Fruit fly (Drosophila melanogaster): ENCODE data around the gene CG32452.

CG32452 gene

DNA sequence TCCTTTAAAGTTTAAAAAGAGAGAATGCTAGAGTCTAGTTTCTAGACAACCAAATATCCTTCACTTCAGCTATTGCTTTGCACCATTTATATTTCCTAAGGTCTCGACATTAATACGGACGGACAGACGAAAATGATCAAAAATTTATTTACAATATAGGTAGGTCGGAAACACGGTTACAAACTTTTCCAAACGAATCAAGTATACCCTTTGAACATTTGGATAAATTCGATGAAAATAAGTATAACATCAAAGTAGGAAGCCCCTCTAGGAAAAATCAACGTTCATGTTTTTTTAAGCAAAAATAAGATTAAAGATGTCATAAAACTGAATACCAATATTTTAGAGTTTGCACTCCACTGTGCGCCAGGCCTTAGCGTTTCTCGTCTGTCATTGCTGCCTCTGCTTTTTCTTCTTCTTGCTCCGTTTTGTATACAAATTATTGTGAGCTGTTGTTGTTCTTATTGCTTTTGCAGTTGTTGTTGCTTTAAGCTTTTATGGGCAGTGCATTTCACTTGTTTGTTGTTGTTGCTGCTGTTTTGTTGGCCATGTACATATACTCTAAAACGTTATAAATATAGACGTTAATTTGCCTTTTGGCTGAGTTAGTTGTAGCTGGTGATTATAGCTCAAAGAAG, 25.5 kb downstream of the CG32452 start (continued):
- TF ChIP-seq achi (GFP tag; optimal IDR thresholded peaks at IDR 0.05) (peak; percentile 40), Sox15 (GFP tag; optimal IDR thresholded peaks at IDR 0.05) (peak; percentile 25), OdsH (GFP tag; optimal IDR thresholded peaks at IDR 0.05) (peak; percentile 65), CG15336 (GFP tag; IDR thresholded peaks at IDR 0.05) (peak; percentile 22; the same call in 1 of the 2 replicates), svp (GFP tag) (peak; percentile 57), CG10631 (GFP tag; optimal IDR thresholded peaks at IDR 0.05) (peak; percentile 51), Gug (GFP tag; IDR thresholded peaks at IDR 0.05) (no peak), fkh (GFP tag; optimal IDR thresholded peaks at IDR 0.05) (no peak), Sox102F (GFP tag; optimal IDR thresholded peaks at IDR 0.05) (peak; percentile 21), fd59A (GFP tag; optimal IDR thresholded peaks at IDR 0.05) (peak; percentile 43), Lpt (GFP tag; optimal IDR thresholded peaks at IDR 0.05) (no peak), ss (GFP tag; optimal IDR thresholded peaks at IDR 0.05) (no peak)

DNA sequence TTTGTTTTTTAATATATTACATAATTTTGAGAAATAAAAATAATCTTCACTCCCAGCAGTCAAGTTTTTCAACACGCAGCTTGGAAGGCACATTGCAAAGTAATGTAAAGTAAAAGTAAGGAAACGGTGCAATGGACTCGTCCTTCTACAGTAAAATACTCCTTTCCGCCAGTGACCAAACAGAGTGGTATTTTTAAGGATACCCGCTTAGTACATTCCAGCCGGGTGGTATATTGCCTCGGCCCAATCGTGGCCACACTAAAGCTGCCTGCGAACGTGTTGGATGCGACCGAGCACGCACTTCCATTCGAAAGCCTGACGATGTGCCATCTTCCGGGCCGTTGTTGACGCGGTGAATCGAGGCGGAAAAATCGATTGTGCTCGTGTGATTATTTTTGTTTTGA, 31.6 kb downstream of the CG32452 start, which contains the start of gene SPoCk:
Gene SPoCk, plus strand, starts transcription at position 298 of the 404 bp plus-strand sequence.
- TF ChIP-seq spab (GFP tag; optimal IDR thresholded peaks at IDR 0.05): no peak
- TF ChIP-seq ss (GFP tag; optimal IDR thresholded peaks at IDR 0.05): peak; percentile 21 to 34
- peak; percentile 9 for TF ChIP-seq CG3032 (tag; optimal IDR thresholded peaks at IDR 0.05)
- peak; percentile 57 for TF ChIP-seq svp (GFP tag)
- TF ChIP-seq Eip78C (GFP tag): peak; percentile 69
- TF ChIP-seq dsx (GFP tag; optimal IDR thresholded peaks at IDR 0.05; ENCODE audit: poor library complexity, severe bottlenecking): peak; percentile 39
- TF ChIP-seq CG8632 (GFP tag; optimal IDR thresholded peaks at IDR 0.05): no peak
- peak; percentile 29 for TF ChIP-seq CG3919 (GFP tag; optimal IDR thresholded peaks at IDR 0.05)
- peak; percentile 63 for TF ChIP-seq CG1621 (tag; optimal IDR thresholded peaks at IDR 0.05)
- TF ChIP-seq CG6163 (GFP tag; IDR thresholded peaks at IDR 0.05): no peak

- TF ChIP-seq Gug (GFP tag; IDR thresholded peaks at IDR 0.05) (no peak), net (GFP tag; optimal IDR thresholded peaks at IDR 0.05) (no peak), Eip78C (GFP tag) (no peak), cyc (GFP tag; optimal IDR thresholded peaks at IDR 0.05) (no peak), CG8319 (GFP tag; optimal IDR thresholded peaks at IDR 0.05) (no peak)
These were observed 32.5 kb downstream of the CG32452 start for dm6 chr3L:22749987-22750386.
